Fruit fly (Drosophila melanogaster): ENCODE measurements around the gene Eig71Ee.

The Eig71Ee gene

dm6 chr3L:15690711-15691591 lies 35.1 kb upstream of the Eig71Ee start (continued):
- TF ChIP-seq Ssrp (tag; optimal IDR thresholded peaks at IDR 0.05) (no peak), CG10543 (GFP tag; optimal IDR thresholded peaks at IDR 0.05) (peak; percentile 28), CG4820 (GFP tag; optimal IDR thresholded peaks at IDR 0.05) (peak; percentile 64), Six4 (GFP tag; optimal IDR thresholded peaks at IDR 0.05) (peak; percentile 32), dysf (GFP tag; IDR thresholded peaks at IDR 0.05) (0 out of 3 replicates have a peak, but pooled peaks have one; percentile 21), zfh1 (GFP tag; IDR thresholded peaks at IDR 0.05) (peak; percentile 47; the same call in 2 of the 3 replicates), HLH3B (GFP tag; IDR thresholded peaks at IDR 0.05) (0 out of 2 replicates have a peak, but pooled peaks have one; percentile 17), twi (tag; optimal IDR thresholded peaks at IDR 0.05) (peak; percentile 24), CG3281 (GFP tag; optimal IDR thresholded peaks at IDR 0.05) (peak; percentile 19), CG7963 (GFP tag; IDR thresholded peaks at IDR 0.05; ENCODE audit: partially characterized antibody) (no peak), CG6813 (GFP tag; optimal IDR thresholded peaks at IDR 0.05) (peak; percentile 54), Ravus (GFP tag; IDR thresholded peaks at IDR 0.05) (no peak), CG7928 (GFP tag; optimal IDR thresholded peaks at IDR 0.05) (no peak), disco-r (GFP tag; optimal IDR thresholded peaks at IDR 0.05) (peak; percentile 1), Sin3A (optimal IDR thresholded peaks at IDR 0.05) (no peak), Tbp (GFP tag; optimal IDR thresholded peaks at IDR 0.05) (no peak), tin (GFP tag; optimal IDR thresholded peaks at IDR 0.05) (peak; percentile 46), CG18619 (GFP tag; optimal IDR thresholded peaks at IDR 0.05) (no peak), CG31441 (GFP tag; IDR thresholded peaks at IDR 0.05) (peak; percentile 71), grau (tag; optimal IDR thresholded peaks at IDR 0.05) (peak; percentile 60), abd-A (tag; optimal IDR thresholded peaks at IDR 0.05) (peak; percentile 10), CG2199 (GFP tag; IDR thresholded peaks at IDR 0.05) (no peak; the same call in 2 of the 3 replicates), ken (GFP tag; IDR thresholded peaks at IDR 0.05) (0 out of 3 replicates have a peak, but pooled peaks have one; percentile 7), CG7987 (GFP tag; optimal IDR thresholded peaks at IDR 0.05) (no peak), mirr (GFP tag; optimal IDR thresholded peaks at IDR 0.05) (peak; percentile 23), CG17385 (GFP tag; optimal IDR thresholded peaks at IDR 0.05) (peak; percentile 8), ATbp (GFP tag; optimal IDR thresholded peaks at IDR 0.05) (peak; percentile 56), CG12769 (tag; optimal IDR thresholded peaks at IDR 0.05) (no peak), CG15011 (GFP tag; optimal IDR thresholded peaks at IDR 0.05) (peak; percentile 20), Hr78 (GFP tag; optimal IDR thresholded peaks at IDR 0.05) (peak in 1 of 2 experiments; percentile 29), kah (GFP tag; optimal IDR thresholded peaks at IDR 0.05) (no peak), nerfin-1 (tag; optimal IDR thresholded peaks at IDR 0.05) (peak; percentile 40), CG18599 (GFP tag; optimal IDR thresholded peaks at IDR 0.05) (peak; percentile 58), CG34376 (GFP tag; optimal IDR thresholded peaks at IDR 0.05) (peak; percentile 34), CG17612 (GFP tag; IDR thresholded peaks at IDR 0.05) (no peak), CG17829 (tag; optimal IDR thresholded peaks at IDR 0.05) (peak; percentile 72), Sox102F (GFP tag; optimal IDR thresholded peaks at IDR 0.05) (peak; percentile 15), Ada2b (GFP tag; IDR thresholded peaks at IDR 0.05) (peak; percentile 44), CoRest (tag; optimal IDR thresholded peaks at IDR 0.05) (peak; percentile 44), exex (tag; optimal IDR thresholded peaks at IDR 0.05) (peak; percentile 56), zen (tag; optimal IDR thresholded peaks at IDR 0.05) (peak; percentile 64), fd96Cb (tag; optimal IDR thresholded peaks at IDR 0.05) (peak; percentile 77), hkb (optimal IDR thresholded peaks at IDR 0.05) (no peak), hkb (GFP tag; IDR thresholded peaks at IDR 0.05) (peak; percentile 78), CG1024 (GFP tag; IDR thresholded peaks at IDR 0.05) (peak; percentile 31; the same call in 1 of the 2 replicates), CG18011 (GFP tag; optimal IDR thresholded peaks at IDR 0.05) (no peak), Dad (GFP tag; optimal IDR thresholded peaks at IDR 0.05) (no peak), CG10267 (tag; optimal IDR thresholded peaks at IDR 0.05) (peak; percentile 77)
